Fruit fly (Drosophila melanogaster) whole organism, prepupa: Measurements from ENCODE around the gene CG32719.

Source experiments
- CG10631 ChIP-seq: fragments of 200-800 bp; sonication (Bioruptor generic); optimal IDR thresholded peaks from 2 replicates; lab custom pipeline; 2016; ENCODE audit warnings: missing biosample characterization, missing genetic modification characterization
- CG10669 ChIP-seq: fragments of 200-800 bp; sonication (Bioruptor generic); optimal IDR thresholded peaks from 3 replicates; lab custom pipeline; 2018; ENCODE audit warnings: missing biosample characterization, mild to moderate bottlenecking, missing genetic modification characterization, moderate library complexity
- CG11294 ChIP-seq: fragments of 200-800 bp; sonication (Bioruptor generic); IDR thresholded peaks from 2 replicates; pipeline ENCODE4 v1.3.6; 2022; ENCODE audit warnings: missing biosample characterization, missing genetic modification characterization
- CG11762 ChIP-seq: fragments of 200-800 bp; sonication (Bioruptor generic); optimal IDR thresholded peaks from 3 replicates; lab custom pipeline; 2016; ENCODE audit warnings: missing biosample characterization, missing genetic modification characterization; ENCODE audit not compliant: insufficient read depth
- CG11902 ChIP-seq: fragments of 200-800 bp; sonication (Bioruptor generic); optimal IDR thresholded peaks from 3 replicates; lab custom pipeline; 2016; ENCODE audit warnings: missing biosample characterization, missing genetic modification characterization
- CG15336 ChIP-seq: fragments of 200-800 bp; sonication (Bioruptor generic); IDR thresholded peaks from 2 replicates; pipeline ENCODE4 v1.3.6; 2022; ENCODE audit warnings: missing biosample characterization, missing genetic modification characterization
- CG1621 ChIP-seq: fragments of 200-800 bp; sonication (Bioruptor generic); optimal IDR thresholded peaks from 3 replicates; lab custom pipeline; 2018; ENCODE audit warnings: missing biosample characterization, mild to moderate bottlenecking, missing genetic modification characterization
- CG16779 ChIP-seq: fragments of 200-800 bp; sonication (Bioruptor generic); optimal IDR thresholded peaks from 3 replicates; lab custom pipeline; 2017; ENCODE audit warnings: missing biosample characterization, mild to moderate bottlenecking, missing genetic modification characterization
- CG32006 ChIP-seq: fragments of 200-800 bp; sonication (Bioruptor generic); optimal IDR thresholded peaks from 3 replicates; lab custom pipeline; 2017; ENCODE audit warnings: missing biosample characterization, mild to moderate bottlenecking, missing genetic modification characterization
- CG34406 ChIP-seq: fragments of 200-800 bp; sonication (Bioruptor generic); optimal IDR thresholded peaks from 3 replicates; lab custom pipeline; 2016; ENCODE audit warnings: missing biosample characterization, missing genetic modification characterization
- CG4318 ChIP-seq: fragments of 200-800 bp; sonication (Bioruptor generic); optimal IDR thresholded peaks from 3 replicates; lab custom pipeline; 2017; ENCODE audit warnings: missing biosample characterization, mild to moderate bottlenecking, missing genetic modification characterization
- CG6163 ChIP-seq: fragments of 200-800 bp; sonication (Bioruptor generic); IDR thresholded peaks from 3 replicates; pipeline ENCODE4 v1.3.6; 2022; ENCODE audit warnings: missing biosample characterization, missing genetic modification characterization
- CG6276 ChIP-seq: fragments of 200-800 bp; sonication (Bioruptor generic); optimal IDR thresholded peaks from 2 replicates; lab custom pipeline; 2017; ENCODE audit warnings: missing biosample characterization, mild to moderate bottlenecking, missing genetic modification characterization
- CG6808 ChIP-seq: fragments of 200-800 bp; sonication (Bioruptor generic); optimal IDR thresholded peaks from 3 replicates; lab custom pipeline; 2017; ENCODE audit warnings: missing biosample characterization, missing genetic modification characterization, mild to moderate bottlenecking, moderate library complexity, missing genetic modification reagents
- CG6854 ChIP-seq: fragments of 200-800 bp; sonication (Bioruptor generic); optimal IDR thresholded peaks from 2 replicates; lab custom pipeline; 2017; ENCODE audit warnings: missing biosample characterization, mild to moderate bottlenecking, missing genetic modification characterization
- CG7368 ChIP-seq: fragments of 200-800 bp; sonication (Bioruptor generic); optimal IDR thresholded peaks from 3 replicates; lab custom pipeline; 2016; ENCODE audit warnings: missing biosample characterization, missing genetic modification characterization
- CG8319 ChIP-seq: fragments of 200-800 bp; sonication (Bioruptor generic); optimal IDR thresholded peaks from 3 replicates; lab custom pipeline; 2016; ENCODE audit warnings: missing biosample characterization, missing genetic modification characterization
- CG8632 ChIP-seq: fragments of 200-800 bp; sonication (Bioruptor generic); optimal IDR thresholded peaks from 3 replicates; lab custom pipeline; 2016; ENCODE audit warnings: missing biosample characterization, missing genetic modification characterization
- CG9139 ChIP-seq: fragments of 200-800 bp; sonication (Bioruptor generic); optimal IDR thresholded peaks from 3 replicates; lab custom pipeline; 2017; ENCODE audit warnings: missing biosample characterization, mild to moderate bottlenecking, missing genetic modification characterization
- Eip75B ChIP-seq: fragments of 200-800 bp; sonication (Bioruptor generic); optimal IDR thresholded peaks from 3 replicates; lab custom pipeline; 2016; ENCODE audit warnings: missing biosample characterization, missing genetic modification characterization
- Eip93F ChIP-seq: fragments of 200-800 bp; sonication (Bioruptor generic); optimal IDR thresholded peaks from 2 replicates; lab custom pipeline; 2016; ENCODE audit warnings: missing biosample characterization, mild to moderate bottlenecking, missing genetic modification characterization
- Ets21C ChIP-seq: fragments of 200-800 bp; sonication (Bioruptor generic); optimal IDR thresholded peaks from 3 replicates; lab custom pipeline; 2016; ENCODE audit warnings: missing biosample characterization, missing genetic modification characterization
- Ets96B ChIP-seq: fragments of 200-800 bp; optimal IDR thresholded peaks from 2 replicates; lab custom pipeline; 2019; ENCODE audit warnings: missing biosample characterization, mild to moderate bottlenecking, missing genetic modification characterization, moderate library complexity
- Gug ChIP-seq: fragments of 200-800 bp; sonication (Bioruptor generic); IDR thresholded peaks from 2 replicates; pipeline ENCODE4 v1.3.6; 2022; ENCODE audit warnings: missing biosample characterization, missing genetic modification characterization
- Hr38 ChIP-seq: sonication (Bioruptor generic); optimal IDR thresholded peaks from 2 replicates; lab custom pipeline; 2016; ENCODE audit warnings: missing biosample characterization, missing genetic modification characterization
- Hr39 ChIP-seq: fragments of 200-800 bp; sonication (Bioruptor generic); optimal IDR thresholded peaks from 2 replicates; lab custom pipeline; 2016; ENCODE audit warnings: missing biosample characterization, missing genetic modification characterization
- Hr4 ChIP-seq: fragments of 200-800 bp; sonication (Bioruptor generic); optimal IDR thresholded peaks from 3 replicates; lab custom pipeline; 2016; ENCODE audit warnings: missing biosample characterization, missing genetic modification characterization
- Lpt ChIP-seq: fragments of 200-800 bp; sonication (Bioruptor generic); optimal IDR thresholded peaks from 3 replicates; lab custom pipeline; 2016; ENCODE audit warnings: missing biosample characterization, missing genetic modification characterization
- Met ChIP-seq: fragments of 200-800 bp; sonication (Bioruptor generic); optimal IDR thresholded peaks from 3 replicates; lab custom pipeline; 2016; ENCODE audit warnings: missing biosample characterization, missing genetic modification characterization
- OdsH ChIP-seq: fragments of 200-800 bp; sonication (Bioruptor generic); optimal IDR thresholded peaks from 3 replicates; lab custom pipeline; 2016; ENCODE audit warnings: missing biosample characterization, missing genetic modification characterization
- Smox ChIP-seq: fragments of 200-800 bp; sonication (Bioruptor generic); optimal IDR thresholded peaks from 3 replicates; lab custom pipeline; 2016; ENCODE audit warnings: missing biosample characterization, missing genetic modification characterization
- Sox14 ChIP-seq: fragments of 200-800 bp; sonication (Bioruptor generic); optimal IDR thresholded peaks from 3 replicates; lab custom pipeline; 2016; ENCODE audit warnings: missing biosample characterization, missing genetic modification characterization
- Sox15 ChIP-seq: fragments of 200-800 bp; sonication (Bioruptor generic); optimal IDR thresholded peaks from 3 replicates; lab custom pipeline; 2016; ENCODE audit warnings: missing biosample characterization, missing genetic modification characterization
- achi ChIP-seq: fragments of 200-800 bp; sonication (Bioruptor generic); optimal IDR thresholded peaks from 3 replicates; lab custom pipeline; 2016; ENCODE audit warnings: missing biosample characterization, missing genetic modification characterization
- acj6 ChIP-seq: fragments of 200-800 bp; sonication (Bioruptor generic); optimal IDR thresholded peaks from 3 replicates; lab custom pipeline; 2016; ENCODE audit warnings: missing biosample characterization, missing genetic modification characterization
- cyc ChIP-seq: fragments of 200-800 bp; sonication (Bioruptor generic); optimal IDR thresholded peaks from 3 replicates; lab custom pipeline; 2016; ENCODE audit warnings: missing biosample characterization, missing genetic modification characterization
- dac ChIP-seq: fragments of 200-800 bp; sonication (Bioruptor generic); optimal IDR thresholded peaks from 2 replicates; lab custom pipeline; 2017; ENCODE audit warnings: missing biosample characterization, mild to moderate bottlenecking, missing genetic modification characterization
- dsx ChIP-seq: fragments of 200-800 bp; optimal IDR thresholded peaks from 3 replicates; lab custom pipeline; 2019; ENCODE audit warnings: missing biosample characterization, mild to moderate bottlenecking, missing genetic modification characterization, moderate library complexity; ENCODE audit not compliant: poor library complexity, severe bottlenecking
- esn ChIP-seq: fragments of 200-800 bp; sonication (Bioruptor generic); optimal IDR thresholded peaks from 2 replicates; lab custom pipeline; 2016; ENCODE audit warnings: missing biosample characterization, mild to moderate bottlenecking, missing genetic modification characterization, moderate library complexity
- fd59A ChIP-seq: fragments of 200-800 bp; sonication (Bioruptor generic); optimal IDR thresholded peaks from 2 replicates; lab custom pipeline; 2017; ENCODE audit warnings: missing biosample characterization, mild to moderate bottlenecking, missing genetic modification characterization, missing genetic modification reagents
- fd85E ChIP-seq: fragments of 200-800 bp; sonication (Bioruptor generic); optimal IDR thresholded peaks from 3 replicates; lab custom pipeline; 2016; ENCODE audit warnings: missing biosample characterization, missing genetic modification characterization
- fkh ChIP-seq: fragments of 200-800 bp; sonication (Bioruptor generic); optimal IDR thresholded peaks from 3 replicates; lab custom pipeline; 2017; ENCODE audit warnings: missing biosample characterization, mild to moderate bottlenecking, missing genetic modification characterization, moderate library complexity
- lz ChIP-seq: fragments of 200-800 bp; sonication (Bioruptor generic); optimal IDR thresholded peaks from 3 replicates; lab custom pipeline; 2016; ENCODE audit warnings: missing biosample characterization, missing genetic modification characterization
- net ChIP-seq: fragments of 200-800 bp; sonication (Bioruptor generic); optimal IDR thresholded peaks from 3 replicates; lab custom pipeline; 2016; ENCODE audit warnings: missing biosample characterization, missing genetic modification characterization
- pdm3 ChIP-seq: fragments of 200-800 bp; sonication (Bioruptor generic); optimal IDR thresholded peaks from 3 replicates; lab custom pipeline; 2016; ENCODE audit warnings: missing biosample characterization, missing genetic modification characterization
- salr ChIP-seq, 2 experiments: fragments of 200-800 bp; sonication (Bioruptor generic); optimal IDR thresholded peaks; 3 replicates each; lab custom pipeline; 2016 to 2018; ENCODE audit warnings: missing biosample characterization in 2 of 2, missing genetic modification characterization in 2 of 2, mild to moderate bottlenecking in 1 of 2
- spab ChIP-seq: fragments of 200-800 bp; sonication (Bioruptor generic); optimal IDR thresholded peaks from 2 replicates; lab custom pipeline; 2017; ENCODE audit warnings: missing biosample characterization, mild to moderate bottlenecking, missing genetic modification characterization, missing genetic modification reagents
- ss ChIP-seq, 2 experiments: fragments of 200-800 bp; sonication (Bioruptor generic); optimal IDR thresholded peaks; 2 replicates in 1 of 2; 3 replicates in 1 of 2; lab custom pipeline; 2017 to 2018; ENCODE audit warnings: mild to moderate bottlenecking in 2 of 2, missing biosample characterization in 2 of 2, missing genetic modification characterization in 2 of 2, moderate library complexity in 1 of 2
- svp ChIP-seq: fragments of 200-800 bp; sonication (Bioruptor generic); peaks from one replicate; lab custom pipeline; 2016; ENCODE audit warnings: missing biosample characterization, missing genetic modification characterization
- topi ChIP-seq: fragments of 200-800 bp; sonication (Bioruptor generic); optimal IDR thresholded peaks from 3 replicates; lab custom pipeline; 2016; ENCODE audit warnings: missing biosample characterization, missing genetic modification characterization
- vri ChIP-seq: fragments of 200-800 bp; sonication (Bioruptor generic); optimal IDR thresholded peaks from 3 replicates; lab custom pipeline; 2016; ENCODE audit warnings: missing biosample characterization, mild to moderate bottlenecking, missing genetic modification characterization

CG32719 gene

dm6 chrX:7526099-7526718, 21.6 kb downstream of the CG32719 start:
- TF ChIP-seq Ets96B (tag; lab: Kevin White, UChicago) (peak; percentile 61), CG8319 (peak; percentile 32), CG11762 (GFP tag; lab: Kevin White, UChicago) (peak; percentile 52), CG6808 (GFP tag; lab: Kevin White, UChicago) (peak; percentile 32), spab (GFP tag; lab: Kevin White, UChicago) (peak; percentile 37), CG34406 (GFP tag; lab: Kevin White, UChicago) (peak; percentile 66), Eip75B (GFP tag; lab: Kevin White, UChicago) (peak; percentile 73), CG4318 (GFP tag; lab: Kevin White, UChicago) (no peak), pdm3 (GFP tag; lab: Kevin White, UChicago) (peak; percentile 60), CG6854 (no peak), acj6 (GFP tag; lab: Kevin White, UChicago) (peak; percentile 69), CG9139 (GFP tag; lab: Kevin White, UChicago) (no peak), Hr4 (GFP tag; lab: Kevin White, UChicago) (peak; percentile 60), dac (GFP tag; lab: Kevin White, UChicago) (peak; percentile 5), CG7368 (GFP tag; lab: Kevin White, UChicago) (peak; percentile 45), Sox15 (GFP tag; lab: Kevin White, UChicago) (peak; percentile 9), topi (GFP tag; lab: Kevin White, UChicago) (peak; percentile 76), Smox (GFP tag; lab: Kevin White, UChicago) (peak; percentile 72), CG6276 (GFP tag; lab: Kevin White, UChicago) (peak; percentile 32), Hr39 (GFP tag; lab: Kevin White, UChicago) (peak; percentile 62), Sox14 (GFP tag; lab: Kevin White, UChicago) (peak; percentile 52), fd59A (GFP tag; lab: Kevin White, UChicago) (peak; percentile 41), Met (GFP tag; lab: Kevin White, UChicago) (peak; percentile 82), cyc (peak; percentile 53), dsx (GFP tag; lab: Kevin White, UChicago) (peak; percentile 56), CG1621 (tag; lab: Kevin White, UChicago) (peak; percentile 45), Eip93F (GFP tag; lab: Kevin White, UChicago) (peak; percentile 10), achi (peak; percentile 67), CG16779 (tag; lab: Kevin White, UChicago) (peak; percentile 0), esn (GFP tag; lab: Kevin White, UChicago) (peak; percentile 82), CG32006 (GFP tag; lab: Kevin White, UChicago) (peak; percentile 62), lz (GFP tag; lab: Kevin White, UChicago) (peak; percentile 78), CG10631 (GFP tag; lab: Kevin White, UChicago) (peak; percentile 63), OdsH (GFP tag; lab: Kevin White, UChicago) (peak; percentile 64), vri (GFP tag; lab: Kevin White, UChicago) (peak; percentile 67), CG15336 (peak; percentile 71), Ets21C (GFP tag; lab: Kevin White, UChicago) (peak; percentile 61), Hr38 (no peak), net (GFP tag; lab: Kevin White, UChicago) (peak; percentile 63), salr (GFP tag; optimal IDR thresholded peaks at IDR 0.05; lab: Kevin White, UChicago) (peak in 1 of 2 experiments; percentile 11), Lpt (peak; percentile 6), CG10669 (peak; percentile 66), CG8632 (GFP tag; lab: Kevin White, UChicago) (peak; percentile 67), CG11902 (peak; percentile 29), fkh (GFP tag; lab: Kevin White, UChicago) (no peak), fd85E (no peak), Gug (GFP tag; lab: Robert Waterston, UW) (no peak), CG11294 (GFP tag; lab: Robert Waterston, UW) (no peak), CG6163 (GFP tag; lab: Robert Waterston, UW) (peak; percentile 78), svp (GFP tag; lab: Kevin White, UChicago) (peak; percentile 87), ss (GFP tag; optimal IDR thresholded peaks at IDR 0.05; lab: Kevin White, UChicago) (peak; percentile 9 to 63)
